Worm (Caenorhabditis elegans): ENCODE results near the gene C36C5.15.

- no peak for TF ChIP-seq ceh-36 (tag; optimal IDR thresholded peaks at IDR 0.05)
- no peak for TF ChIP-seq flt-1 (GFP tag; IDR thresholded peaks at IDR 0.05)
- no peak for TF ChIP-seq tra-4 (tag; optimal IDR thresholded peaks at IDR 0.05)
- TF ChIP-seq ama-1 (optimal IDR thresholded peaks at IDR 0.05): no peak
- no peak for TF ChIP-seq ets-7 (tag; optimal IDR thresholded peaks at IDR 0.05)
- no peak for TF ChIP-seq B0310.2 (tag; optimal IDR thresholded peaks at IDR 0.05)
- TF ChIP-seq hmbx-1 (tag; optimal IDR thresholded peaks at IDR 0.05): no peak
- no peak for TF ChIP-seq tbx-11 (GFP tag; IDR thresholded peaks at IDR 0.05)
Observed at ce11 chrV:3159252-3159651, 9.3 kb downstream of the C36C5.15 start, which contains the start of gene C36C5.12.

Data from whole organism, early embryonic.